Worm (Caenorhabditis elegans): ENCODE data around the gene C26E1.2.

C26E1.2 gene

ce11 chrV:13339633-13340290 is 34.8 kb downstream of the C26E1.2 start, which contains the start of the genes str-4 and lgc-48:
Gene str-4 (minus strand): TSS chrV:13339733.
Gene lgc-48 (plus strand): TSS chrV:13340240.
- TF ChIP-seq fos-1 (tag; optimal IDR thresholded peaks at IDR 0.05) (no peak), nhr-23 (tag; optimal IDR thresholded peaks at IDR 0.05) (no peak), nhr-12 (tag; optimal IDR thresholded peaks at IDR 0.05) (no peak), aly-2 (tag; optimal IDR thresholded peaks at IDR 0.05) (no peak), nhr-21 (tag; optimal IDR thresholded peaks at IDR 0.05) (no peak), ztf-11 (tag; optimal IDR thresholded peaks at IDR 0.05) (no peak), peb-1 (tag; optimal IDR thresholded peaks at IDR 0.05) (no peak), skn-1 (tag; optimal IDR thresholded peaks at IDR 0.05) (no peak), blmp-1 (tag; optimal IDR thresholded peaks at IDR 0.05; ENCODE audit: insufficient read depth) (no peak), lin-39 (tag; optimal IDR thresholded peaks at IDR 0.05) (no peak), egl-27 (tag; optimal IDR thresholded peaks at IDR 0.05) (no peak)

DNA sequence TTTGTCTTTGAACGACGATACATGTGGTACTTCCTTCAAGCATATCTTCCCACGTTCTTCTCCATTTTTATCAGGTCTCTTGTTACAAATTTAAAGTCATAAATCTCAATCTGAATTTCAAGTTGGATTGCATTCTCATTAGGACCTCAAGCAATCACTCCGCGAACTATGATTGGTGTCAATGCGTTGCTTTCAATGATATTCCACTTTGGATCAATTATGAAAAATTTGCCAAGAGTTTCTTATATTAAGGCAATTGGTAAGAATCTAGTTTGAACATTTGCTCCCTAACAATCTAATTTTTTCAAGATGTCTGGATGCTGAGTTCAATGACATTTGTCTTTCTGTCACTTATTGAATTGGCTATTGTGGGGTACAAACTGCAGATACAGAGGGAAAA is 37.3 kb downstream of the C26E1.2 start:
- TF ChIP-seq skn-1 (tag; optimal IDR thresholded peaks at IDR 0.05) (no peak), peb-1 (tag; optimal IDR thresholded peaks at IDR 0.05) (no peak), egl-27 (tag; optimal IDR thresholded peaks at IDR 0.05) (no peak), unc-39 (tag; optimal IDR thresholded peaks at IDR 0.05) (no peak), mab-5 (tag; optimal IDR thresholded peaks at IDR 0.05) (no peak), zag-1 (tag; optimal IDR thresholded peaks at IDR 0.05) (no peak), sma-9 (GFP tag; optimal IDR thresholded peaks at IDR 0.05) (no peak), sma-9 (tag; optimal IDR thresholded peaks at IDR 0.05) (no peak), nhr-25 (tag; optimal IDR thresholded peaks at IDR 0.05) (no peak)

- TF ChIP-seq nhr-129 (tag; optimal IDR thresholded peaks at IDR 0.05) (no peak), elt-3 (tag; optimal IDR thresholded peaks at IDR 0.05) (no peak), Y55F3AM.14 (GFP tag; optimal IDR thresholded peaks at IDR 0.05) (no peak), unc-39 (tag; optimal IDR thresholded peaks at IDR 0.05) (no peak), mab-5 (tag; optimal IDR thresholded peaks at IDR 0.05) (peak; percentile 75), ceh-82 (tag; optimal IDR thresholded peaks at IDR 0.05) (no peak), gmeb-1 (tag; optimal IDR thresholded peaks at IDR 0.05) (no peak), lin-13 (GFP tag; optimal IDR thresholded peaks at IDR 0.05) (no peak), blmp-1 (tag; optimal IDR thresholded peaks at IDR 0.05; ENCODE audit: insufficient read depth) (no peak), nhr-237 (tag; optimal IDR thresholded peaks at IDR 0.05) (no peak), egl-27 (tag; optimal IDR thresholded peaks at IDR 0.05) (no peak), sma-9 (GFP tag; optimal IDR thresholded peaks at IDR 0.05) (peak; percentile 13), sma-9 (tag; optimal IDR thresholded peaks at IDR 0.05) (no peak), mdl-1 (tag; optimal IDR thresholded peaks at IDR 0.05) (no peak), sem-4 (tag; optimal IDR thresholded peaks at IDR 0.05) (peak; percentile 54), nhr-23 (tag; optimal IDR thresholded peaks at IDR 0.05) (no peak), nhr-12 (tag; optimal IDR thresholded peaks at IDR 0.05) (no peak), nhr-25 (tag; optimal IDR thresholded peaks at IDR 0.05) (no peak), F13H6.1 (tag; optimal IDR thresholded peaks at IDR 0.05) (peak; percentile 19), ztf-11 (tag; optimal IDR thresholded peaks at IDR 0.05) (no peak), sma-3 (GFP tag; optimal IDR thresholded peaks at IDR 0.05) (no peak), unc-55 (GFP tag; optimal IDR thresholded peaks at IDR 0.05) (no peak), zag-1 (tag; optimal IDR thresholded peaks at IDR 0.05) (no peak)
Measured at ce11 chrV:13345867-13346328, 41.0 kb downstream of the C26E1.2 start, which contains the start of gene twk-43. Gene twk-43 (plus strand): TSS chrV:13346278.

- TF ChIP-seq crh-2 (tag; optimal IDR thresholded peaks at IDR 0.05): no peak
- no peak for TF ChIP-seq gmeb-1 (tag; optimal IDR thresholded peaks at IDR 0.05)
Measured at ce11 chrV:13350302-13350701, 45.4 kb downstream of the C26E1.2 start.

DNA sequence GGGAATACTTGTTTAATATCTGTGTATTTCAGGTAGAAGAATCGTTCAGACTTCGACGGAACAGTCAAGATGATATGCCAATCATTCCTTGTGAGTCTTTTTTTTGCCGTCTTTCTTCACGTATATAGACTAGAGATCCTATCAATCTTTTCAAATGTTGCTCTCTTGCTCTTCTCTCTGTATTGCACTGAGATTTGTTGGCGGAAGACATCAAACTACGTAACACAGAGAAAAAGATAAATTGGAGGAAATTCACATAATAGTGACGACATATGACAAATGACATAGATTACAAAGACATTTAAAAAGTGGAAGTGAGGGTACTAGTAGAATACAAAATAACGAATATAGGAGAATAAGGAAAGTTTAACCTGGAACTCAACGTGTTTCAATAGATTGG is 46.8 kb downstream of the C26E1.2 start:
- TF ChIP-seq mab-5 (tag; optimal IDR thresholded peaks at IDR 0.05) (peak; percentile 91), elt-1 (tag; optimal IDR thresholded peaks at IDR 0.05) (no peak), ztf-4 (tag; optimal IDR thresholded peaks at IDR 0.05) (no peak), lin-39 (tag; optimal IDR thresholded peaks at IDR 0.05) (peak; percentile 33), ama-1 (optimal IDR thresholded peaks at IDR 0.05) (no peak), unc-62 (GFP tag; optimal IDR thresholded peaks at IDR 0.05) (peak; percentile 58), lsy-2 (tag; optimal IDR thresholded peaks at IDR 0.05) (peak in 1 of 2 experiments; percentile 22), unc-55 (GFP tag; optimal IDR thresholded peaks at IDR 0.05) (peak; percentile 66), ztf-1 (GFP tag; conservative IDR thresholded peaks at IDR 0.05) (no peak), egl-27 (tag; optimal IDR thresholded peaks at IDR 0.05) (peak; percentile 18), sma-9 (GFP tag; optimal IDR thresholded peaks at IDR 0.05) (peak; percentile 7), sma-9 (tag; optimal IDR thresholded peaks at IDR 0.05) (no peak)
